Fruit fly (Drosophila melanogaster) whole organism, embryonic: Measurements from ENCODE around the gene CG1273.
A peak's percentile ranks its signal among the peaks of the same experiment; 100 is the strongest.

Experiments
- ATbp ChIP-seq: fragments of 200-800 bp; sonication (Bioruptor generic); optimal IDR thresholded peaks from 2 replicates; lab custom pipeline; 2017; ENCODE audit warnings: missing biosample characterization, mild to moderate bottlenecking, missing genetic modification characterization, missing genetic modification reagents
- B-H2 ChIP-seq: fragments of 200-800 bp; sonication (Bioruptor generic); optimal IDR thresholded peaks from 2 replicates; lab custom pipeline; 2018; ENCODE audit warnings: missing biosample characterization, mild to moderate bottlenecking, missing genetic modification characterization
- CG1024 ChIP-seq: fragments of 200-800 bp; sonication (Bioruptor generic); IDR thresholded peaks from 2 replicates; pipeline ENCODE4 v1.3.6; 2022; ENCODE audit warnings: missing biosample characterization, missing genetic modification characterization
- CG10654 ChIP-seq: fragments of 200-800 bp; sonication (Bioruptor generic); optimal IDR thresholded peaks from 2 replicates; lab custom pipeline; 2016; ENCODE audit warnings: missing biosample characterization, missing genetic modification characterization
- CG10959 ChIP-seq: fragments of 200-800 bp; sonication (Bioruptor generic); IDR thresholded peaks from 2 replicates; pipeline ENCODE4 v1.3.6; 2022; ENCODE audit warnings: missing biosample characterization, missing genetic modification characterization
- CG14860 ChIP-seq: fragments of 200-800 bp; sonication (Bioruptor generic); IDR thresholded peaks from 3 replicates; pipeline ENCODE4 v1.3.6; 2022; ENCODE audit warnings: missing biosample characterization, missing genetic modification characterization; ENCODE audit not compliant: partially characterized antibody
- CG2712 ChIP-seq: fragments of 200-800 bp; optimal IDR thresholded peaks from 3 replicates; lab custom pipeline; 2019; ENCODE audit warnings: missing biosample characterization, mild to moderate bottlenecking, missing genetic modification characterization, moderate library complexity
- CG30403 ChIP-seq: fragments of 200-800 bp; sonication (Bioruptor generic); optimal IDR thresholded peaks from 3 replicates; lab custom pipeline; 2016; ENCODE audit warnings: missing biosample characterization, missing genetic modification characterization
- CG4617 ChIP-seq: fragments of 200-800 bp; sonication (Bioruptor generic); optimal IDR thresholded peaks from 3 replicates; lab custom pipeline; 2016; ENCODE audit warnings: missing biosample characterization, missing genetic modification characterization, borderline replicate concordance
- CG4854 ChIP-seq: fragments of 200-800 bp; sonication (Bioruptor generic); optimal IDR thresholded peaks from 2 replicates; lab custom pipeline; 2016; ENCODE audit warnings: missing biosample characterization, missing genetic modification characterization, inconsistent platforms
- CG5953 ChIP-seq: fragments of 200-800 bp; sonication (Bioruptor generic); IDR thresholded peaks from 2 replicates; pipeline ENCODE4 v1.3.6; 2022; ENCODE audit warnings: missing biosample characterization, missing genetic modification characterization
- CG6791 ChIP-seq: fragments of 200-800 bp; sonication (Bioruptor generic); IDR thresholded peaks from 3 replicates; pipeline ENCODE4 v1.3.6; 2022; ENCODE audit warnings: missing biosample characterization, missing genetic modification characterization; ENCODE audit not compliant: partially characterized antibody
- CG7556 ChIP-seq: fragments of 200-800 bp; sonication (Bioruptor generic); optimal IDR thresholded peaks from 2 replicates; lab custom pipeline; 2017; ENCODE audit warnings: missing biosample characterization, mild to moderate bottlenecking, missing genetic modification characterization
- CG8944 ChIP-seq: fragments of 200-800 bp; sonication (Bioruptor generic); optimal IDR thresholded peaks from 3 replicates; lab custom pipeline; 2016; ENCODE audit warnings: missing biosample characterization, missing genetic modification characterization
- CG9609 ChIP-seq: fragments of 200-800 bp; sonication (Bioruptor generic); optimal IDR thresholded peaks from 3 replicates; lab custom pipeline; 2016; ENCODE audit warnings: missing biosample characterization, missing genetic modification characterization
- CoRest ChIP-seq: fragments of 200-800 bp; sonication (Bioruptor generic); optimal IDR thresholded peaks from 3 replicates; lab custom pipeline; 2018; ENCODE audit warnings: missing biosample characterization, mild to moderate bottlenecking, missing genetic modification characterization, moderate library complexity
- Dip3 ChIP-seq: fragments of 200-800 bp; sonication (Bioruptor generic); optimal IDR thresholded peaks from 3 replicates; lab custom pipeline; 2016; ENCODE audit warnings: missing biosample characterization, missing genetic modification characterization
- Dref ChIP-seq: fragments of 200-800 bp; sonication (Bioruptor generic); IDR thresholded peaks from 2 replicates; pipeline ENCODE4 v1.3.6; 2022; ENCODE audit warnings: missing biosample characterization, missing genetic modification characterization
- GATAe ChIP-seq: fragments of 200-800 bp; sonication (Bioruptor generic); conservative IDR thresholded peaks from 2 replicates; pipeline ENCODE4 v1.3.6; 2022; ENCODE audit warnings: missing biosample characterization, missing genetic modification characterization
- H2.0 ChIP-seq: fragments of 200-800 bp; sonication (Bioruptor generic); IDR thresholded peaks from 2 replicates; pipeline ENCODE4 v1.3.6; 2022; ENCODE audit warnings: missing biosample characterization, missing genetic modification characterization
- Hand ChIP-seq: fragments of 200-800 bp; sonication (Bioruptor generic); optimal IDR thresholded peaks from 2 replicates; lab custom pipeline; 2017; ENCODE audit warnings: mild to moderate bottlenecking, missing biosample characterization, missing genetic modification reagents, missing genetic modification characterization
- HmgZ ChIP-seq: fragments of 200-800 bp; sonication (Bioruptor generic); optimal IDR thresholded peaks from 2 replicates; lab custom pipeline; 2018; ENCODE audit warnings: missing biosample characterization, mild to moderate bottlenecking, missing genetic modification characterization
- Hr51 ChIP-seq, 2 experiments: fragments of 200-800 bp; sonication (Bioruptor generic); optimal IDR thresholded peaks; 2 replicates in 1 of 2; 3 replicates in 1 of 2; lab custom pipeline; 2016 to 2018; ENCODE audit warnings: missing biosample characterization in 2 of 2, missing genetic modification characterization in 2 of 2, mild to moderate bottlenecking in 1 of 2, moderate library complexity in 1 of 2
- Kr ChIP-seq: fragments of 200-800 bp; sonication (Bioruptor generic); optimal IDR thresholded peaks from 2 replicates; lab custom pipeline; 2017; ENCODE audit warnings: missing biosample characterization, mild to moderate bottlenecking, missing genetic modification characterization
- MBD-R2 ChIP-seq: fragments of 200-800 bp; sonication (Bioruptor generic); IDR thresholded peaks from 2 replicates; pipeline ENCODE4 v1.3.6; 2022; ENCODE audit warnings: missing biosample characterization, missing genetic modification characterization
- MTF-1 ChIP-seq: fragments of 200-800 bp; sonication (Bioruptor generic); optimal IDR thresholded peaks from 2 replicates; lab custom pipeline; 2018; ENCODE audit warnings: missing biosample characterization, mild to moderate bottlenecking, missing genetic modification characterization, borderline replicate concordance
- Nf-YC ChIP-seq: fragments of 200-800 bp; optimal IDR thresholded peaks from 3 replicates; lab custom pipeline; 2019; ENCODE audit warnings: missing biosample characterization, mild to moderate bottlenecking, missing genetic modification characterization, moderate library complexity
- Ravus ChIP-seq: fragments of 200-800 bp; sonication (Bioruptor generic); IDR thresholded peaks from 2 replicates; pipeline ENCODE4 v1.3.6; 2022; ENCODE audit warnings: missing biosample characterization, missing genetic modification characterization
- Rfx ChIP-seq: fragments of 200-800 bp; sonication (Bioruptor generic); IDR thresholded peaks from 2 replicates; pipeline ENCODE4 v1.3.6; 2022; ENCODE audit warnings: missing biosample characterization, missing genetic modification characterization
- Side ChIP-seq: fragments of 200-800 bp; sonication (Bioruptor generic); optimal IDR thresholded peaks from 2 replicates; lab custom pipeline; 2016; ENCODE audit warnings: missing biosample characterization, missing genetic modification characterization
- Trl ChIP-seq, 3 experiments: fragments of >200 bp in 2 of 3; fragments of 200-800 bp in 1 of 3; sonication (Bioruptor generic) in 1 of 3; optimal IDR thresholded peaks; 2 replicates in 1 of 3; 3 replicates in 2 of 3; lab custom pipeline; 2016 to 2017; ENCODE audit warnings: missing biosample characterization in 1 of 3, missing genetic modification characterization in 1 of 3
- bbx ChIP-seq: fragments of 200-800 bp; sonication (Bioruptor generic); IDR thresholded peaks from 2 replicates; pipeline ENCODE4 v1.3.6; 2022; ENCODE audit warnings: missing biosample characterization, missing genetic modification characterization; ENCODE audit not compliant: partially characterized antibody
- chn ChIP-seq: fragments of 200-800 bp; sonication (Bioruptor generic); optimal IDR thresholded peaks from 2 replicates; lab custom pipeline; 2016; ENCODE audit warnings: missing biosample characterization, missing genetic modification characterization
- dmrt99B ChIP-seq: fragments of 200-800 bp; sonication (Bioruptor generic); optimal IDR thresholded peaks from 2 replicates; lab custom pipeline; 2018; ENCODE audit warnings: missing biosample characterization, mild to moderate bottlenecking, missing genetic modification characterization, moderate library complexity
- dpn ChIP-seq, 2 experiments: fragments of 200-800 bp; sonication (Bioruptor generic); optimal IDR thresholded peaks; 3 replicates each; lab custom pipeline; 2016; ENCODE audit warnings: missing biosample characterization in 2 of 2, missing genetic modification characterization in 2 of 2
- esg ChIP-seq: fragments of 200-800 bp; sonication (Bioruptor generic); conservative IDR thresholded peaks from 2 replicates; pipeline ENCODE4 v1.3.6; 2022; ENCODE audit warnings: missing biosample characterization, missing genetic modification characterization
- eve ChIP-seq, 2 experiments: fragments of >200 bp; optimal IDR thresholded peaks; 2 replicates each; lab custom pipeline; 2017; ENCODE audit warnings: missing biosample characterization in 2 of 2, missing genetic modification characterization in 2 of 2
- fd102C ChIP-seq: fragments of 200-800 bp; sonication (Bioruptor generic); optimal IDR thresholded peaks from 2 replicates; lab custom pipeline; 2018; ENCODE audit warnings: missing biosample characterization, mild to moderate bottlenecking, missing genetic modification characterization, moderate library complexity
- fd96Cb ChIP-seq: fragments of 200-800 bp; sonication (Bioruptor generic); optimal IDR thresholded peaks from 2 replicates; lab custom pipeline; 2018; ENCODE audit warnings: missing biosample characterization, mild to moderate bottlenecking, missing genetic modification characterization, moderate library complexity
- hb ChIP-seq: fragments of 200-800 bp; sonication (Bioruptor generic); IDR thresholded peaks from 3 replicates; pipeline ENCODE4 v1.3.6; 2022; ENCODE audit warnings: missing biosample characterization, missing genetic modification characterization; ENCODE audit not compliant: partially characterized antibody
- jumu ChIP-seq: fragments of 200-800 bp; sonication (Bioruptor generic); optimal IDR thresholded peaks from 3 replicates; lab custom pipeline; 2016; ENCODE audit warnings: missing biosample characterization, missing genetic modification characterization
- mam ChIP-seq: fragments of 200-800 bp; sonication (Bioruptor generic); optimal IDR thresholded peaks from 3 replicates; lab custom pipeline; 2016; ENCODE audit warnings: missing biosample characterization, missing genetic modification characterization
- pb ChIP-seq: fragments of 200-800 bp; sonication (Bioruptor generic); optimal IDR thresholded peaks from 3 replicates; lab custom pipeline; 2016; ENCODE audit warnings: missing biosample characterization, missing genetic modification characterization
- run ChIP-seq: fragments of 200-800 bp; sonication (Bioruptor generic); optimal IDR thresholded peaks from 3 replicates; lab custom pipeline; 2018; ENCODE audit warnings: missing biosample characterization, mild to moderate bottlenecking, missing genetic modification characterization
- shn ChIP-seq: fragments of 200-800 bp; sonication (Bioruptor generic); optimal IDR thresholded peaks from 3 replicates; lab custom pipeline; 2016; ENCODE audit warnings: missing biosample characterization, missing genetic modification characterization
- sisA ChIP-seq: fragments of 200-800 bp; sonication (Bioruptor generic); IDR thresholded peaks from 2 replicates; pipeline ENCODE4 v1.3.6; 2022; ENCODE audit warnings: missing biosample characterization, missing genetic modification characterization
- slbo ChIP-seq: fragments of 200-800 bp; sonication (Bioruptor generic); IDR thresholded peaks from 2 replicates; pipeline ENCODE4 v1.3.6; 2022; ENCODE audit warnings: missing biosample characterization, missing genetic modification characterization
- sob ChIP-seq: fragments of 200-800 bp; sonication (Bioruptor generic); IDR thresholded peaks from 2 replicates; pipeline ENCODE4 v1.3.6; 2022; ENCODE audit warnings: missing biosample characterization, missing genetic modification characterization

CG1273 gene

dm6 chr3L:4239442-4240322 is 23.8 kb upstream of the CG1273 start, which contains the start of gene Sqor (continued):
- peak; percentile 52 for TF ChIP-seq Ravus (GFP tag; lab: Robert Waterston, UW)
- TF ChIP-seq Trl (optimal IDR thresholded peaks at IDR 0.05; lab: Kevin White, UChicago): no peak
- peak; percentile 92 for TF ChIP-seq Trl (GFP tag; optimal IDR thresholded peaks at IDR 0.05; lab: Kevin White, UChicago)
- TF ChIP-seq GATAe (GFP tag; lab: Robert Waterston, UW): peak; percentile 66
- peak; percentile 85 for TF ChIP-seq Rfx (GFP tag; lab: Robert Waterston, UW)
- TF ChIP-seq MBD-R2 (GFP tag; lab: Robert Waterston, UW): peak; percentile 53; the same call in 1 of the 2 replicates
- TF ChIP-seq shn (GFP tag; lab: Kevin White, UChicago): peak; percentile 91
- peak; percentile 78 to 90 for TF ChIP-seq dpn (GFP tag; optimal IDR thresholded peaks at IDR 0.05; lab: Kevin White, UChicago)
- no peak; the same call in 1 of the 2 replicates for TF ChIP-seq Dref
- peak; percentile 91 for TF ChIP-seq CoRest (tag; lab: Kevin White, UChicago)
- TF ChIP-seq hb (GFP tag; lab: Robert Waterston, UW): no peak
- TF ChIP-seq dmrt99B: peak; percentile 88
- peak; percentile 75 for TF ChIP-seq Nf-YC (tag; lab: Kevin White, UChicago)
- peak; percentile 40 for TF ChIP-seq MTF-1 (GFP tag; lab: Kevin White, UChicago)
- TF ChIP-seq CG7556: peak; percentile 95
- TF ChIP-seq Hr51 (GFP tag; optimal IDR thresholded peaks at IDR 0.05; lab: Kevin White, UChicago): peak; percentile 89 to 95
- peak; percentile 69 for TF ChIP-seq sisA (GFP tag; lab: Robert Waterston, UW)
- TF ChIP-seq pb (GFP tag; lab: Kevin White, UChicago): peak; percentile 88
- TF ChIP-seq B-H2 (GFP tag; lab: Kevin White, UChicago): peak; percentile 78
- peak; percentile 75 for TF ChIP-seq Hand (GFP tag; lab: Kevin White, UChicago)
- TF ChIP-seq esg: peak; percentile 77
- TF ChIP-seq CG8944 (GFP tag; lab: Kevin White, UChicago): peak; percentile 81
- peak; percentile 91 for TF ChIP-seq CG30403 (GFP tag; lab: Kevin White, UChicago)
- TF ChIP-seq CG4617: peak; percentile 4
- no peak for TF ChIP-seq CG14860
- TF ChIP-seq CG9609 (GFP tag; lab: Kevin White, UChicago): peak; percentile 89
- TF ChIP-seq slbo (GFP tag; lab: Robert Waterston, UW): peak; percentile 87
- 0 out of 3 replicates have a peak, but pooled peaks have one; percentile 43 for TF ChIP-seq CG6791 (GFP tag; lab: Robert Waterston, UW)
- TF ChIP-seq mam (GFP tag; lab: Kevin White, UChicago): peak; percentile 90
- TF ChIP-seq H2.0: peak; percentile 66; the same call in 1 of the 2 replicates
- peak; percentile 87 for TF ChIP-seq HmgZ
- peak; percentile 87 for TF ChIP-seq Side
- peak; percentile 73 for TF ChIP-seq ATbp
- peak; percentile 81 for TF ChIP-seq CG4854 (GFP tag; lab: Kevin White, UChicago)
- peak; percentile 78 for TF ChIP-seq sob
- TF ChIP-seq bbx: no peak
- peak; percentile 82 for TF ChIP-seq jumu (GFP tag; lab: Kevin White, UChicago)
- peak; percentile 92 for TF ChIP-seq Dip3 (GFP tag; lab: Kevin White, UChicago)
- no peak for TF ChIP-seq CG10959 (GFP tag; lab: Robert Waterston, UW)
- peak; percentile 59 for TF ChIP-seq CG1024 (GFP tag; lab: Robert Waterston, UW)
- peak; percentile 51 for TF ChIP-seq CG10654 (GFP tag; lab: Kevin White, UChicago)
- TF ChIP-seq chn (GFP tag; lab: Kevin White, UChicago): peak; percentile 81
- peak; percentile 73 for TF ChIP-seq fd96Cb
- no peak for TF ChIP-seq eve (GFP tag; optimal IDR thresholded peaks at IDR 0.05; lab: Kevin White, UChicago)
- no peak for TF ChIP-seq Kr (GFP tag; lab: Kevin White, UChicago)
- TF ChIP-seq fd102C (GFP tag; lab: Kevin White, UChicago): no peak
- peak; percentile 79 for TF ChIP-seq CG2712 (tag; lab: Kevin White, UChicago)
- peak; percentile 79 for TF ChIP-seq run (tag; lab: Kevin White, UChicago)
- TF ChIP-seq CG5953: peak; percentile 51; the same call in 1 of the 2 replicates
